Worm (Caenorhabditis elegans) whole organism, young adult: ENCODE results near the gene bus-17.

ENCODE experiments used
- Y67H2A.10 ChIP-seq: fragments of 200-800 bp; sonication (Bioruptor generic); conservative IDR thresholded peaks from 2 replicates; pipeline ENCODE4 v1.3.6; 2022; ENCODE audit warnings: missing genetic modification reagents, missing genetic modification characterization, missing compliant biosample characterization
- ama-1 ChIP-seq, 3 experiments: fragments of 150-350 bp in 1 of 3; sonication (generic microtip) in 2 of 3; optimal IDR thresholded peaks; 2 replicates each; lab custom pipeline; 2014 to 2018; ENCODE audit warnings: missing biosample characterization in 2 of 3, missing genetic modification characterization in 2 of 3, missing genetic modification reagents in 2 of 3
- aptf-3 ChIP-seq: fragments of 200-800 bp; sonication (Bioruptor generic); IDR thresholded peaks from 2 replicates; pipeline ENCODE4 v1.3.6; 2022; ENCODE audit warnings: missing genetic modification characterization, missing compliant biosample characterization
- ceh-27 ChIP-seq: fragments of 200-800 bp; sonication (Bioruptor generic); optimal IDR thresholded peaks from 2 replicates; lab custom pipeline; 2018; ENCODE audit warnings: mild to moderate bottlenecking, missing genetic modification characterization, moderate library complexity, missing compliant biosample characterization
- dpff-1 ChIP-seq: sonication (generic microtip); optimal IDR thresholded peaks from 2 replicates; lab custom pipeline; 2017; ENCODE audit warnings: mild to moderate bottlenecking, missing genetic modification characterization, missing compliant biosample characterization
- lin-35 ChIP-seq, 3 experiments: fragments of 150-350 bp in 2 of 3; sonication (generic microtip) in 1 of 3; optimal IDR thresholded peaks; 2 replicates each; lab custom pipeline; 2014 to 2018; ENCODE audit warnings: missing biosample characterization in 3 of 3, missing genetic modification characterization in 3 of 3, missing genetic modification reagents in 3 of 3
- nhr-90 ChIP-seq: sonication (generic microtip); optimal IDR thresholded peaks from 2 replicates; lab custom pipeline; 2016; ENCODE audit warnings: missing genotype, mild to moderate bottlenecking, missing genetic modification characterization, missing compliant biosample characterization
- pha-4 ChIP-seq: fragments of 150-350 bp; sonication (generic microtip); optimal IDR thresholded peaks from 2 replicates; lab custom pipeline; 2014; ENCODE audit warnings: missing biosample characterization, missing genetic modification reagents, missing genetic modification characterization
- tbp1 ChIP-seq: fragments of 200-800 bp; sonication (Bioruptor generic); optimal IDR thresholded peaks from 2 replicates; lab custom pipeline; 2018; ENCODE audit warnings: mild to moderate bottlenecking, missing genetic modification characterization, missing compliant biosample characterization
- unc-62 ChIP-seq: fragments of 150-350 bp; optimal IDR thresholded peaks from 2 replicates; lab custom pipeline; 2014; ENCODE audit warnings: missing biosample characterization, missing genetic modification reagents, missing genetic modification characterization
- ztf-22 ChIP-seq: fragments of 200-800 bp; sonication (Bioruptor generic); optimal IDR thresholded peaks from 2 replicates; lab custom pipeline; 2018; ENCODE audit warnings: mild to moderate bottlenecking, missing genetic modification characterization, moderate library complexity, missing compliant biosample characterization

DNA sequence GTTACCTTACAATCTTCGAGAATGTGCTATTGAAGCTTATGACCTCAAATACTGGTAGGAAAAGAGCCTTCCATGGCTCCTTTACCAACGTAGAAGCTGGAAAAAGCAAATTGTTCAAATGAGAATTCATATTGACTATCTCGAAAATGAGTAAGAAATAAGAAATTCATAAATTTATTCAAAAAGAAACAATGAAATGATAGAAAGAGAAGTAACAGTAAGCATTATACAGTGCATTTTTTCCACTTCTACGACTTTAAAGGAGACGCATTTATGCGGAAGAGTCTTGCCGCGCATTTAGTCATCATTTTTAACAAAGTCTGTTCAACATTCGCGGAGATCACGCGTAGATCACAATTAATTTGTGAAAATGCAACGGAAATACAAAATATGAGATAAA, 28.8 kb upstream of the bus-17 start, which contains the start of gene Y7A5A.10:
- TF ChIP-seq pha-4 (no peak), ceh-27 (GFP tag; lab: Kevin White, UChicago) (no peak), ztf-22 (no peak), tbp1 (no peak), dpff-1 (tag; lab: Kevin White, UChicago) (no peak), Y67H2A.10 (GFP tag; lab: Robert Waterston, UW) (no peak), ama-1 (optimal IDR thresholded peaks at IDR 0.05; lab: Kevin White, UChicago) (no peak), ama-1 (GFP tag; optimal IDR thresholded peaks at IDR 0.05; lab: Kevin White, UChicago) (no peak), aptf-3 (GFP tag; lab: Robert Waterston, UW) (no peak), nhr-90 (no peak), lin-35 (GFP tag; optimal IDR thresholded peaks at IDR 0.05; lab: Kevin White, UChicago) (no peak), unc-62 (GFP tag; lab: Kevin White, UChicago) (no peak)
